Fruit fly (Drosophila melanogaster): ENCODE measurements around the gene CG7166.
A peak's percentile ranks its signal among the peaks of the same experiment; 100 is the strongest.

Gene CG7166

DNA sequence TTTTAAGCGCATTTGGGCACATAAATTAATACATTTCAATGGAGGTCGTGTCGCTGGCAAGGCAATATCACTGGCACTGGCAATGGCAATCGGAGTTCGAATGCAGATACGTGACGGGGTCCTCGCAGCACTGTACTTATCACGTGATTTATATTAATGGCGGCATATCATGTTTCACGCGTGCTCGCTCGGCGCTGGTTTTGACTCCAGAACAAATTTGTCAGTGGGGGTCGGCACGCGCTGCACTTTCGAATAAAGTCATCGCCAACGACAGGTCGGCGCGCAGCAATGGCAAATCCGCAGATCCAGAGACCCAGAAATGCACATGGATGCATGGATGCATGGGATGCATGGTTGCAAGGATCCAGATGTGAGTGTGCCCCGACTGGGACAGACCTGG, 34.2 kb downstream of the CG7166 start:
- TF ChIP-seq h (GFP tag; optimal IDR thresholded peaks at IDR 0.05) (no peak), pan (optimal IDR thresholded peaks at IDR 0.05) (no peak), lola (GFP tag; optimal IDR thresholded peaks at IDR 0.05) (no peak), rgr (GFP tag; optimal IDR thresholded peaks at IDR 0.05) (no peak), Dif (GFP tag; optimal IDR thresholded peaks at IDR 0.05; ENCODE audit: partially characterized antibody) (no peak), CG9705 (GFP tag; optimal IDR thresholded peaks at IDR 0.05) (no peak), jim (GFP tag; optimal IDR thresholded peaks at IDR 0.05) (no peak), br (GFP tag; optimal IDR thresholded peaks at IDR 0.05) (no peak), fru (GFP tag; optimal IDR thresholded peaks at IDR 0.05) (no peak), dmrt93B (GFP tag; optimal IDR thresholded peaks at IDR 0.05) (no peak), usp (GFP tag; optimal IDR thresholded peaks at IDR 0.05) (no peak), foxo (GFP tag; optimal IDR thresholded peaks at IDR 0.05) (no peak), sv (GFP tag; optimal IDR thresholded peaks at IDR 0.05) (no peak), tai (GFP tag; optimal IDR thresholded peaks at IDR 0.05) (no peak), Rel (GFP tag; optimal IDR thresholded peaks at IDR 0.05) (no peak), Rel (tag; optimal IDR thresholded peaks at IDR 0.05) (no peak), Hr83 (GFP tag; optimal IDR thresholded peaks at IDR 0.05; ENCODE audit: poor library complexity, severe bottlenecking) (no peak), OdsH (GFP tag; optimal IDR thresholded peaks at IDR 0.05) (no peak)

DNA sequence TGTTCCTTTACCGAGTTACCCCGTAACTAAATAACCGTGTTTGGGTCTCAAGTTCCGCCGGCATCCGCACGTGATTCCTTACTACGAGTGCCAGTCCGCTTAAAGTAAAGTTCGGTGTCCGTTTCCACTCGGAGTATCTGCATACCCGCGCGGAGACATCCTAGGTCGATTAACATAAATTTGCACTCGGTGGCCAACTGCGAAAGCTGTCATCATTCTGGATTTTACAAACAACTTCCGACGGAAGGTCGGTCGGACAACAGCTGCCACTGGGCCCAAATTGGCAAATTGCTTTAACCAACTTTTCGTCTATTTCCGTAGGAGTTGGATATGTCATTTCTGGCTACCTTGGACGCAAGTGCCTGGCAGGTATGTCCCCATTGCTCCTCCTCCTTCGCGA, 38.9 kb downstream of the CG7166 start, which contains the start of gene TfAP-2:
Gene TfAP-2, plus strand, starts transcription at position 301 of the 400 bp plus-strand sequence.
- no peak for TF ChIP-seq OdsH (GFP tag; optimal IDR thresholded peaks at IDR 0.05)
- no peak for TF ChIP-seq Hr78 (GFP tag; optimal IDR thresholded peaks at IDR 0.05)

dm6 chr3L:21585397-21585796, 40.0 kb downstream of the CG7166 start:
- TF ChIP-seq GATAd (GFP tag; optimal IDR thresholded peaks at IDR 0.05), result no peak
- TF ChIP-seq Dfd (GFP tag; optimal IDR thresholded peaks at IDR 0.05), result no peak
- TF ChIP-seq jim (GFP tag; optimal IDR thresholded peaks at IDR 0.05), result no peak
- TF ChIP-seq fru (GFP tag; optimal IDR thresholded peaks at IDR 0.05), result no peak
- TF ChIP-seq pan (optimal IDR thresholded peaks at IDR 0.05), result no peak

dm6 chr3L:21584683-21585082, 40.8 kb downstream of the CG7166 start:
- TF ChIP-seq Dif (GFP tag; optimal IDR thresholded peaks at IDR 0.05; ENCODE audit: partially characterized antibody), result peak; percentile 78
- TF ChIP-seq Hr78 (GFP tag; optimal IDR thresholded peaks at IDR 0.05), result no peak
- TF ChIP-seq N (GFP tag; optimal IDR thresholded peaks at IDR 0.05), result no peak
- peak; percentile 15 to 73 for TF ChIP-seq dl (GFP tag; optimal IDR thresholded peaks at IDR 0.05; ENCODE audit: insufficient read depth in 1 of 2, partially characterized antibody in 2 of 2)
- TF ChIP-seq brk (GFP tag; optimal IDR thresholded peaks at IDR 0.05), result no peak

- TF ChIP-seq psq (GFP tag; optimal IDR thresholded peaks at IDR 0.05) (peak; percentile 68), HLH106 (tag; optimal IDR thresholded peaks at IDR 0.05) (peak; percentile 44), dsf (GFP tag; optimal IDR thresholded peaks at IDR 0.05; ENCODE audit: borderline replicate concordance) (no peak), OdsH (GFP tag; optimal IDR thresholded peaks at IDR 0.05) (peak; percentile 37), fru (GFP tag; optimal IDR thresholded peaks at IDR 0.05) (peak; percentile 26), Sp1 (GFP tag; optimal IDR thresholded peaks at IDR 0.05) (peak; percentile 42), brk (GFP tag; optimal IDR thresholded peaks at IDR 0.05) (no peak), foxo (GFP tag; optimal IDR thresholded peaks at IDR 0.05) (peak in 1 of 2 experiments; percentile 24), woc (GFP tag; optimal IDR thresholded peaks at IDR 0.05) (peak; percentile 26)
Measured at dm6 chr3L:21581984-21582383, 43.5 kb downstream of the CG7166 start.

dm6 chr3L:21574296-21574745, 51.1 kb downstream of the CG7166 start:
- TF ChIP-seq sage (GFP tag; optimal IDR thresholded peaks at IDR 0.05), result no peak
- no peak for TF ChIP-seq Abd-B (GFP tag; optimal IDR thresholded peaks at IDR 0.05)
- no peak for TF ChIP-seq Jra (GFP tag; optimal IDR thresholded peaks at IDR 0.05)
- no peak for TF ChIP-seq tai (GFP tag; optimal IDR thresholded peaks at IDR 0.05)
- TF ChIP-seq Hr78 (GFP tag; optimal IDR thresholded peaks at IDR 0.05), result no peak
- peak; percentile 59 for TF ChIP-seq Myc (optimal IDR thresholded peaks at IDR 0.05)
- TF ChIP-seq GATAd (GFP tag; optimal IDR thresholded peaks at IDR 0.05), result no peak
- no peak for TF ChIP-seq CrebA (GFP tag; optimal IDR thresholded peaks at IDR 0.05; ENCODE audit: borderline replicate concordance)
- TF ChIP-seq dsf (GFP tag; optimal IDR thresholded peaks at IDR 0.05; ENCODE audit: borderline replicate concordance), result no peak
- no peak for TF ChIP-seq lola (GFP tag; optimal IDR thresholded peaks at IDR 0.05)
- TF ChIP-seq woc (GFP tag; optimal IDR thresholded peaks at IDR 0.05), result peak; percentile 7
- TF ChIP-seq brk (GFP tag; optimal IDR thresholded peaks at IDR 0.05), result no peak
- no peak for TF ChIP-seq Rel (GFP tag; optimal IDR thresholded peaks at IDR 0.05)
- TF ChIP-seq Rel (tag; optimal IDR thresholded peaks at IDR 0.05), result no peak

Data from whole organism, wandering third instar larva.